Worm (Caenorhabditis elegans) whole organism, young adult: Measurements from ENCODE around the gene nucb-1.

Experiments used
- C06A6.2 ChIP-seq: fragments of 200-800 bp; sonication (Bioruptor generic); conservative IDR thresholded peaks from 2 replicates; pipeline ENCODE4 v1.3.6; 2022; ENCODE audit warnings: missing genetic modification characterization, missing compliant biosample characterization
- F10E7.11 ChIP-seq: sonication (generic microtip); optimal IDR thresholded peaks from 2 replicates; lab custom pipeline; 2017; ENCODE audit warnings: mild to moderate bottlenecking, missing genetic modification characterization, moderate library complexity, missing compliant biosample characterization
- F37B4.10 ChIP-seq: fragments of 200-800 bp; sonication (Bioruptor generic); IDR thresholded peaks from 2 replicates; pipeline ENCODE4 v1.3.6; 2022; ENCODE audit warnings: missing genetic modification characterization, missing compliant biosample characterization
- F39B2.1 ChIP-seq: fragments of 200-800 bp; sonication (Bioruptor generic); IDR thresholded peaks from 2 replicates; pipeline ENCODE4 v1.3.6; 2022; ENCODE audit warnings: missing genetic modification reagents, missing genetic modification characterization, missing compliant biosample characterization
- F49E8.2 ChIP-seq: sonication (generic microtip); optimal IDR thresholded peaks from 3 replicates; lab custom pipeline; 2017; ENCODE audit warnings: missing genetic modification characterization, mild to moderate bottlenecking, missing compliant biosample characterization, antibody characterized with exemption, moderate library complexity; ENCODE audit not compliant: insufficient read depth
- F52B5.7 ChIP-seq: sonication (generic microtip); optimal IDR thresholded peaks from 2 replicates; lab custom pipeline; 2016; ENCODE audit warnings: mild to moderate bottlenecking, missing genetic modification characterization, missing compliant biosample characterization
- F55B11.4 ChIP-seq: sonication (generic microtip); optimal IDR thresholded peaks from 2 replicates; lab custom pipeline; 2016; ENCODE audit warnings: missing compliant biosample characterization, missing genetic modification characterization, borderline replicate concordance; ENCODE audit not compliant: insufficient read depth
- F57A8.1 ChIP-seq: fragments of 200-800 bp; sonication (Bioruptor generic); optimal IDR thresholded peaks from 2 replicates; lab custom pipeline; 2018; ENCODE audit warnings: mild to moderate bottlenecking, missing genetic modification characterization, moderate library complexity, missing compliant biosample characterization
- T26A5.8 ChIP-seq: sonication (generic microtip); optimal IDR thresholded peaks from 2 replicates; lab custom pipeline; 2016; ENCODE audit warnings: missing genetic modification characterization, missing compliant biosample characterization
- Y53G8AR.9 ChIP-seq: fragments of 200-800 bp; sonication (Bioruptor generic); conservative IDR thresholded peaks from 2 replicates; pipeline ENCODE4 v1.3.6; 2022; ENCODE audit warnings: missing genetic modification reagents, missing genetic modification characterization, missing compliant biosample characterization
- Y67H2A.10 ChIP-seq: fragments of 200-800 bp; sonication (Bioruptor generic); conservative IDR thresholded peaks from 2 replicates; pipeline ENCODE4 v1.3.6; 2022; ENCODE audit warnings: missing genetic modification reagents, missing genetic modification characterization, missing compliant biosample characterization
- Y95B8A.8 ChIP-seq: fragments of 200-800 bp; sonication (Bioruptor generic); IDR thresholded peaks from 2 replicates; pipeline ENCODE4 v1.3.6; 2022; ENCODE audit warnings: missing genetic modification reagents, missing genetic modification characterization, missing compliant biosample characterization
- ZK185.1 ChIP-seq: sonication (generic microtip); optimal IDR thresholded peaks from 2 replicates; lab custom pipeline; 2016; ENCODE audit warnings: mild to moderate bottlenecking, missing genetic modification characterization, missing compliant biosample characterization; ENCODE audit not compliant: poor library complexity, severe bottlenecking
- aptf-3 ChIP-seq: fragments of 200-800 bp; sonication (Bioruptor generic); IDR thresholded peaks from 2 replicates; pipeline ENCODE4 v1.3.6; 2022; ENCODE audit warnings: missing genetic modification characterization, missing compliant biosample characterization
- bed-1 ChIP-seq: fragments of 200-800 bp; sonication (Bioruptor generic); IDR thresholded peaks from 2 replicates; pipeline ENCODE4 v1.3.6; 2022; ENCODE audit warnings: missing genetic modification reagents, missing genetic modification characterization, missing compliant biosample characterization
- ceh-100 ChIP-seq: fragments of 200-800 bp; sonication (Bioruptor generic); IDR thresholded peaks from 2 replicates; pipeline ENCODE4 v1.3.6; 2022; ENCODE audit warnings: missing genetic modification reagents, missing genetic modification characterization, missing compliant biosample characterization
- ceh-40 ChIP-seq: fragments of 200-800 bp; sonication (Bioruptor generic); IDR thresholded peaks from 2 replicates; pipeline ENCODE4 v1.3.6; 2022; ENCODE audit warnings: missing genetic modification characterization, missing compliant biosample characterization
- ceh-91 ChIP-seq: fragments of 200-800 bp; sonication (Bioruptor generic); IDR thresholded peaks from 2 replicates; pipeline ENCODE4 v1.3.6; 2022; ENCODE audit warnings: missing genetic modification reagents, missing genetic modification characterization, missing compliant biosample characterization
- chd-7 ChIP-seq: sonication (generic microtip); optimal IDR thresholded peaks from 2 replicates; lab custom pipeline; 2016; ENCODE audit warnings: mild to moderate bottlenecking, missing genetic modification characterization, moderate library complexity, missing compliant biosample characterization
- die-1 ChIP-seq: sonication (generic microtip); optimal IDR thresholded peaks from 2 replicates; lab custom pipeline; 2016; ENCODE audit warnings: missing genotype, mild to moderate bottlenecking, missing genetic modification characterization, missing compliant biosample characterization
- dpff-1 ChIP-seq: sonication (generic microtip); optimal IDR thresholded peaks from 2 replicates; lab custom pipeline; 2017; ENCODE audit warnings: mild to moderate bottlenecking, missing genetic modification characterization, missing compliant biosample characterization
- egl-18 ChIP-seq: fragments of 200-800 bp; sonication (Bioruptor generic); IDR thresholded peaks from 2 replicates; pipeline ENCODE4 v1.3.6; 2022; ENCODE audit warnings: missing genetic modification reagents, missing genetic modification characterization, missing compliant biosample characterization
- egrh-3 ChIP-seq: fragments of 200-800 bp; sonication (Bioruptor generic); IDR thresholded peaks from 2 replicates; pipeline ENCODE4 v1.3.6; 2022; ENCODE audit warnings: missing genetic modification reagents, missing genetic modification characterization, missing compliant biosample characterization
- ets-4 ChIP-seq: fragments of 200-800 bp; sonication (Bioruptor generic); optimal IDR thresholded peaks from 2 replicates; lab custom pipeline; 2018; ENCODE audit warnings: mild to moderate bottlenecking, missing genetic modification characterization, missing compliant biosample characterization
- fkh-3 ChIP-seq: sonication (generic microtip); optimal IDR thresholded peaks from 2 replicates; lab custom pipeline; 2016; ENCODE audit warnings: mild to moderate bottlenecking, missing genetic modification characterization, missing compliant biosample characterization
- gei-17 ChIP-seq: fragments of 200-800 bp; sonication (Bioruptor generic); optimal IDR thresholded peaks from 2 replicates; lab custom pipeline; 2018; ENCODE audit warnings: mild to moderate bottlenecking, missing genetic modification characterization, missing compliant biosample characterization
- him-1 ChIP-seq: sonication (generic microtip); optimal IDR thresholded peaks from 2 replicates; lab custom pipeline; 2016; ENCODE audit warnings: missing genotype, missing genetic modification reagents, missing genetic modification characterization, missing compliant biosample characterization
- hlh-26 ChIP-seq: fragments of 200-800 bp; sonication (Bioruptor generic); conservative IDR thresholded peaks from 2 replicates; pipeline ENCODE4 v1.3.6; 2022; ENCODE audit warnings: missing genetic modification reagents, missing genetic modification characterization, missing compliant biosample characterization
- let-607 ChIP-seq, 2 experiments: fragments of 200-800 bp in 1 of 2; sonication (Bioruptor generic) in 1 of 2; sonication (generic microtip) in 1 of 2; optimal IDR thresholded peaks; 2 replicates each; lab custom pipeline; 2016 to 2018; ENCODE audit warnings: mild to moderate bottlenecking in 2 of 2, missing compliant biosample characterization in 2 of 2, missing genetic modification characterization in 2 of 2, moderate library complexity in 2 of 2, missing genotype in 1 of 2
- lin-54 ChIP-seq: fragments of 200-800 bp; sonication (Bioruptor generic); optimal IDR thresholded peaks from 2 replicates; lab custom pipeline; 2018; ENCODE audit warnings: mild to moderate bottlenecking, missing genetic modification characterization, missing compliant biosample characterization
- lsy-27 ChIP-seq: sonication (generic microtip); optimal IDR thresholded peaks from 2 replicates; lab custom pipeline; 2017; ENCODE audit warnings: missing genetic modification characterization, mild to moderate bottlenecking, missing compliant biosample characterization, antibody characterized with exemption, missing genotype, borderline replicate concordance; ENCODE audit not compliant: insufficient read depth
- madf-8 ChIP-seq: fragments of 200-800 bp; sonication (Bioruptor generic); conservative IDR thresholded peaks from 2 replicates; pipeline ENCODE4 v1.3.6; 2022; ENCODE audit warnings: missing genetic modification reagents, missing genetic modification characterization, missing compliant biosample characterization
- mcd-1 ChIP-seq: fragments of 200-800 bp; sonication (Bioruptor generic); IDR thresholded peaks from 2 replicates; pipeline ENCODE4 v1.3.6; 2022; ENCODE audit warnings: missing genetic modification reagents, missing genetic modification characterization, missing compliant biosample characterization
- mes-4 ChIP-seq: sonication (generic microtip); optimal IDR thresholded peaks from 2 replicates; lab custom pipeline; 2016; ENCODE audit warnings: missing genotype, missing genetic modification characterization, missing compliant biosample characterization
- nfyb-1 ChIP-seq: fragments of 200-800 bp; sonication (Bioruptor generic); IDR thresholded peaks from 2 replicates; pipeline ENCODE4 v1.3.6; 2022; ENCODE audit warnings: missing genetic modification reagents, missing genetic modification characterization, missing compliant biosample characterization
- nhr-80 ChIP-seq: sonication (generic microtip); optimal IDR thresholded peaks from 2 replicates; lab custom pipeline; 2016; ENCODE audit warnings: missing genetic modification characterization, missing compliant biosample characterization
- nhr-90 ChIP-seq: sonication (generic microtip); optimal IDR thresholded peaks from 2 replicates; lab custom pipeline; 2016; ENCODE audit warnings: missing genotype, mild to moderate bottlenecking, missing genetic modification characterization, missing compliant biosample characterization
- pbrm-1 ChIP-seq: fragments of 200-800 bp; sonication (Bioruptor generic); IDR thresholded peaks from 2 replicates; pipeline ENCODE4 v1.3.6; 2022; ENCODE audit warnings: missing genetic modification reagents, missing genetic modification characterization, missing compliant biosample characterization
- sdz-38 ChIP-seq: sonication (generic microtip); optimal IDR thresholded peaks from 2 replicates; lab custom pipeline; 2016; ENCODE audit warnings: missing genotype, missing genetic modification characterization, missing compliant biosample characterization
- snpc-1.1 ChIP-seq: sonication (generic microtip); optimal IDR thresholded peaks from 2 replicates; lab custom pipeline; 2017; ENCODE audit warnings: missing genetic modification characterization, mild to moderate bottlenecking, missing compliant biosample characterization, antibody characterized with exemption, moderate library complexity, missing genotype, missing genetic modification reagents; ENCODE audit not compliant: insufficient read depth
- snpc-1.3 ChIP-seq: sonication (generic microtip); optimal IDR thresholded peaks from 2 replicates; lab custom pipeline; 2017; ENCODE audit warnings: missing genetic modification characterization, mild to moderate bottlenecking, missing compliant biosample characterization, antibody characterized with exemption, moderate library complexity, missing genotype, missing genetic modification reagents; ENCODE audit not compliant: insufficient read depth
- somi-1 ChIP-seq: fragments of 200-800 bp; sonication (Bioruptor generic); optimal IDR thresholded peaks from 2 replicates; lab custom pipeline; 2018; ENCODE audit warnings: mild to moderate bottlenecking, missing genetic modification characterization, missing compliant biosample characterization
- unc-130 ChIP-seq: sonication (generic microtip); optimal IDR thresholded peaks from 2 replicates; lab custom pipeline; 2016; ENCODE audit warnings: missing genetic modification reagents, missing genetic modification characterization, missing compliant biosample characterization
- zfh-2 ChIP-seq: fragments of 200-800 bp; sonication (Bioruptor generic); conservative IDR thresholded peaks from 2 replicates; pipeline ENCODE4 v1.3.6; 2022; ENCODE audit warnings: missing genetic modification reagents, missing genetic modification characterization, missing compliant biosample characterization
- ztf-26 ChIP-seq: sonication (generic microtip); optimal IDR thresholded peaks from 2 replicates; lab custom pipeline; 2017; ENCODE audit warnings: missing genetic modification characterization, missing compliant biosample characterization

nucb-1 gene

DNA sequence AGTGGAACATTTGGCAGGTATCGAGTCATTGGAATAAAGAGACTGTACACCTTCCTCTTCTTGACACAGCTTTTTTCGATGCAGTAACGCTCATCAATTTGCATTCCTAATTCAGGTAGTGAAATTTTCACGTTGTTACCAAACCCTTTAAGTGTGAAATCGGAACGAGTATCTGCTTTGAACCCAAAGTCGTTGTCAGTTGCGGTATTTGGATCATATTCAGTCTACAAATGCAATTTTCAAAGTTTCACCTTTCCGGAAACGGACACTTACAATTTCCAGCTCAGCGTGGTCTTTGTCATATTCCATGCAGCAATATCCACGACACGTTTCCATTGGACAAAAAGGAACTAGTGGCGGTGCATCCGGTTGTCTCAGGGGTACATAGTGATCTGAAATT is 14.9 kb upstream of the nucb-1 start:
- TF ChIP-seq F39B2.1 (GFP tag; lab: Robert Waterston, UW) (no peak), Y53G8AR.9 (GFP tag; lab: Robert Waterston, UW) (0 out of 2 replicates have a peak, but pooled peaks have one; percentile 27), hlh-26 (GFP tag; lab: Robert Waterston, UW) (no peak)

ce11 chrX:10183695-10184094 is 13.8 kb upstream of the nucb-1 start, which contains the start of gene arrd-28:
arrd-28 (plus strand) TSS chrX:10183995.
- no peak for TF ChIP-seq mes-4 (tag; lab: Kevin White, UChicago)
- TF ChIP-seq F37B4.10 (GFP tag; lab: Robert Waterston, UW): no peak
- TF ChIP-seq ets-4 (GFP tag; lab: Kevin White, UChicago): no peak
- no peak for TF ChIP-seq snpc-1.3 (tag; lab: Kevin White, UChicago)
- no peak for TF ChIP-seq zfh-2 (GFP tag; lab: Robert Waterston, UW)
- TF ChIP-seq egl-18 (GFP tag; lab: Robert Waterston, UW): no peak
- TF ChIP-seq ceh-100 (GFP tag; lab: Robert Waterston, UW): no peak
- no peak for TF ChIP-seq nhr-90
- TF ChIP-seq die-1 (tag; lab: Kevin White, UChicago): no peak
- no peak for TF ChIP-seq unc-130
- no peak for TF ChIP-seq aptf-3 (GFP tag; lab: Robert Waterston, UW)
- no peak for TF ChIP-seq fkh-3 (tag; lab: Kevin White, UChicago)
- no peak for TF ChIP-seq ceh-40
- no peak for TF ChIP-seq him-1 (tag; lab: Kevin White, UChicago)
- no peak for TF ChIP-seq mcd-1 (GFP tag; lab: Robert Waterston, UW)
- TF ChIP-seq ceh-91: no peak

DNA sequence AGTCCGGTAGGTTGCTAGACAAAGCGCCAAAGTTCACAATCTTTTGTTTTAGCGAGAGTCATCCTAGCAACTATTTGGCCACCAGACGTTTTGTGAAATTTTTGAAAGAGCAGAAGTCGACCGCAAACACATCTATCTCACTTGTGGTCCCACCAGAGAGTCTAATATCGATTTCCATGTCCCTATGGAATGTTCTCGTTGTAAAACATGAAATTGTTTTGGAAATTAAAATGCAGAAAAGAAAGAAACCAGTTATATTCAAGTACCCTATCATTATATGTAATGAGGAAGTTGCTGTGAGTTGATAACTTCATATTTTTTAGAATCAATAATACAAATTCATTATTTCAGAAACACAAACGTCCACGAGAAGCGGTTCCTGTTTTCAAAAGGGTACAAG is 12.8 kb upstream of the nucb-1 start:
- TF ChIP-seq mcd-1 (GFP tag; lab: Robert Waterston, UW): no peak
- TF ChIP-seq ztf-26 (tag; lab: Kevin White, UChicago): no peak
- TF ChIP-seq F57A8.1 (GFP tag; lab: Kevin White, UChicago): no peak
- no peak for TF ChIP-seq somi-1 (GFP tag; lab: Kevin White, UChicago)
- TF ChIP-seq pbrm-1 (GFP tag; lab: Robert Waterston, UW): no peak
- no peak for TF ChIP-seq F49E8.2
- TF ChIP-seq nhr-80 (tag; lab: Kevin White, UChicago): no peak
- TF ChIP-seq egrh-3 (GFP tag; lab: Robert Waterston, UW): no peak
- TF ChIP-seq dpff-1 (tag; lab: Kevin White, UChicago): no peak
- no peak for TF ChIP-seq let-607 (tag; optimal IDR thresholded peaks at IDR 0.05; lab: Kevin White, UChicago)
- TF ChIP-seq lin-54 (GFP tag; lab: Kevin White, UChicago): no peak
- no peak for TF ChIP-seq chd-7 (tag; lab: Kevin White, UChicago)
- no peak for TF ChIP-seq snpc-1.1 (tag; lab: Kevin White, UChicago)
- TF ChIP-seq ZK185.1 (tag; lab: Kevin White, UChicago): no peak
- TF ChIP-seq aptf-3 (GFP tag; lab: Robert Waterston, UW): no peak
- no peak for TF ChIP-seq C06A6.2
- TF ChIP-seq Y67H2A.10: no peak
- TF ChIP-seq, all 124 proteins: peak for 0

- TF ChIP-seq F52B5.7 (tag; lab: Kevin White, UChicago) (no peak), bed-1 (GFP tag; lab: Robert Waterston, UW) (no peak), madf-8 (GFP tag; lab: Robert Waterston, UW) (no peak), sdz-38 (tag; lab: Kevin White, UChicago) (no peak), somi-1 (GFP tag; lab: Kevin White, UChicago) (peak; percentile 34), F10E7.11 (tag; lab: Kevin White, UChicago) (no peak), Y95B8A.8 (GFP tag; lab: Robert Waterston, UW) (no peak), nfyb-1 (0 out of 2 replicates have a peak, but pooled peaks have one; percentile 48), lsy-27 (tag; lab: Kevin White, UChicago) (no peak), F55B11.4 (tag; lab: Kevin White, UChicago) (no peak), egrh-3 (GFP tag; lab: Robert Waterston, UW) (peak; percentile 65), gei-17 (GFP tag; lab: Kevin White, UChicago) (peak; percentile 18), T26A5.8 (tag; lab: Kevin White, UChicago) (no peak)
Measured at ce11 chrX:10188493-10188895, 9.0 kb upstream of the nucb-1 start.
